Worm (Caenorhabditis elegans) whole organism, L4 larva: ENCODE results near the gene phf-31.

ENCODE experiments used
- F10B5.3 ChIP-seq: sonication (generic microtip); optimal IDR thresholded peaks from 2 replicates; lab custom pipeline; 2016; ENCODE audit warnings: mild to moderate bottlenecking, missing genetic modification characterization, missing compliant biosample characterization
- F26F4.8 ChIP-seq: fragments of 200-800 bp; sonication (Bioruptor generic); conservative IDR thresholded peaks from 2 replicates; pipeline ENCODE4 v1.3.6; 2022; ENCODE audit warnings: missing genetic modification characterization, missing compliant biosample characterization
- F44E2.7 ChIP-seq: fragments of 200-800 bp; sonication (Bioruptor generic); IDR thresholded peaks from 2 replicates; pipeline ENCODE4 v2.1.2; 2022; ENCODE audit warnings: missing genetic modification characterization, missing compliant biosample characterization
- F49E8.2 ChIP-seq: sonication (generic microtip); optimal IDR thresholded peaks from 2 replicates; lab custom pipeline; 2016; ENCODE audit warnings: missing compliant biosample characterization, mild to moderate bottlenecking, missing genetic modification characterization, borderline replicate concordance
- T20F7.1 ChIP-seq: fragments of 200-800 bp; sonication (Bioruptor generic); optimal IDR thresholded peaks from 2 replicates; lab custom pipeline; 2018; ENCODE audit warnings: mild to moderate bottlenecking, missing genetic modification characterization, missing compliant biosample characterization
- Y105C5A.15 ChIP-seq: fragments of 200-800 bp; sonication (Bioruptor generic); IDR thresholded peaks from 2 replicates; pipeline ENCODE4 v1.3.6; 2022; ENCODE audit warnings: missing genetic modification characterization, missing compliant biosample characterization
- Y5F2A.4 ChIP-seq: fragments of 200-800 bp; sonication (Bioruptor generic); optimal IDR thresholded peaks from 2 replicates; lab custom pipeline; 2018; ENCODE audit warnings: mild to moderate bottlenecking, missing genetic modification characterization, missing compliant biosample characterization
- ZK546.5 ChIP-seq, 2 experiments: sonication (generic microtip); optimal IDR thresholded peaks; 2 replicates each; lab custom pipeline; 2017; ENCODE audit warnings: missing biosample characterization in 2 of 2, missing genetic modification characterization in 2 of 2
- aly-2 ChIP-seq: sonication (generic microtip); optimal IDR thresholded peaks from 2 replicates; lab custom pipeline; 2018; ENCODE audit warnings: missing biosample characterization, missing genetic modification characterization
- attf-4 ChIP-seq: sonication (generic microtip); optimal IDR thresholded peaks from 3 replicates; lab custom pipeline; 2017; ENCODE audit warnings: missing biosample characterization, missing genetic modification characterization
- ceh-20 ChIP-seq: fragments of 200-800 bp; sonication (Bioruptor generic); IDR thresholded peaks from 2 replicates; pipeline ENCODE4 v1.3.6; 2022; ENCODE audit warnings: missing genetic modification reagents, missing genetic modification characterization, missing compliant biosample characterization
- ceh-28 ChIP-seq: fragments of 150-350 bp; optimal IDR thresholded peaks from 2 replicates; lab custom pipeline; 2014; ENCODE audit warnings: missing biosample characterization, missing genetic modification reagents, missing genetic modification characterization
- ceh-62 ChIP-seq: sonication (generic microtip); optimal IDR thresholded peaks from 2 replicates; lab custom pipeline; 2017; ENCODE audit warnings: missing biosample characterization, missing genetic modification characterization
- ces-1 ChIP-seq: fragments of 150-350 bp; sonication (generic microtip); optimal IDR thresholded peaks from 4 replicates; lab custom pipeline; 2014; ENCODE audit warnings: missing biosample characterization, missing genetic modification reagents, missing genetic modification characterization
- cey-2 ChIP-seq: sonication (generic microtip); optimal IDR thresholded peaks from 3 replicates; lab custom pipeline; 2017; ENCODE audit warnings: missing genetic modification characterization, mild to moderate bottlenecking, missing compliant biosample characterization, antibody characterized with exemption, borderline replicate concordance; ENCODE audit not compliant: insufficient read depth
- ctbp-1 ChIP-seq: fragments of 200-800 bp; sonication (Bioruptor generic); IDR thresholded peaks from 2 replicates; pipeline ENCODE4 v1.3.6; 2022; ENCODE audit warnings: missing genetic modification reagents, missing genetic modification characterization, missing compliant biosample characterization
- daf-12 ChIP-seq: fragments of 150-350 bp; optimal IDR thresholded peaks from 2 replicates; lab custom pipeline; 2014; ENCODE audit warnings: missing biosample characterization, missing genetic modification reagents, missing genetic modification characterization
- daf-8 ChIP-seq: fragments of 200-800 bp; sonication (Bioruptor generic); IDR thresholded peaks from 2 replicates; pipeline ENCODE4 v1.3.6; 2022; ENCODE audit warnings: missing genetic modification characterization, missing compliant biosample characterization
- dmd-9 ChIP-seq: fragments of 200-800 bp; sonication (Bioruptor generic); IDR thresholded peaks from 2 replicates; pipeline ENCODE4 v1.3.6; 2022; ENCODE audit warnings: missing genetic modification reagents, missing genetic modification characterization, missing compliant biosample characterization
- dve-1 ChIP-seq: sonication (generic microtip); optimal IDR thresholded peaks from 2 replicates; lab custom pipeline; 2017; ENCODE audit warnings: antibody characterized with exemption, mild to moderate bottlenecking, missing genetic modification characterization, missing compliant biosample characterization; ENCODE audit not compliant: insufficient read depth
- egl-43 ChIP-seq: fragments of 200-800 bp; sonication (Bioruptor generic); IDR thresholded peaks from 2 replicates; pipeline ENCODE4 v1.3.6; 2022; ENCODE audit warnings: missing genetic modification reagents, missing genetic modification characterization, missing compliant biosample characterization
- fos-1 ChIP-seq: fragments of 150-350 bp; optimal IDR thresholded peaks from 2 replicates; lab custom pipeline; 2014; ENCODE audit warnings: missing biosample characterization, missing genetic modification characterization
- gei-8 ChIP-seq: fragments of 200-800 bp; sonication (Bioruptor generic); optimal IDR thresholded peaks from 2 replicates; lab custom pipeline; 2018; ENCODE audit warnings: mild to moderate bottlenecking, missing genetic modification characterization, missing compliant biosample characterization
- hlh-30 ChIP-seq: sonication (generic microtip); optimal IDR thresholded peaks from 2 replicates; lab custom pipeline; 2017; ENCODE audit warnings: antibody characterized with exemption, mild to moderate bottlenecking, missing genetic modification characterization, missing compliant biosample characterization; ENCODE audit not compliant: insufficient read depth
- lim-7 ChIP-seq: fragments of 200-800 bp; sonication (Bioruptor generic); IDR thresholded peaks from 2 replicates; pipeline ENCODE4 v1.3.6; 2022; ENCODE audit warnings: missing genetic modification characterization, missing compliant biosample characterization
- lin-1 ChIP-seq: fragments of 200-800 bp; sonication (Bioruptor generic); IDR thresholded peaks from 2 replicates; pipeline ENCODE4 v1.3.6; 2022; ENCODE audit warnings: missing genetic modification reagents, missing genetic modification characterization, missing compliant biosample characterization
- lin-38 ChIP-seq: fragments of 200-800 bp; sonication (Bioruptor generic); IDR thresholded peaks from 2 replicates; pipeline ENCODE4 v1.3.6; 2022; ENCODE audit warnings: missing genetic modification reagents, missing genetic modification characterization, missing compliant biosample characterization
- lsy-2 ChIP-seq, 2 experiments: fragments of 150-350 bp in 1 of 2; sonication (generic microtip) in 1 of 2; optimal IDR thresholded peaks; 2 replicates each; lab custom pipeline; 2014 to 2017; ENCODE audit warnings: missing biosample characterization in 2 of 2, missing genetic modification characterization in 2 of 2
- mep-1 ChIP-seq: fragments of 150-350 bp; sonication (generic microtip); optimal IDR thresholded peaks from 3 replicates; lab custom pipeline; 2014; ENCODE audit warnings: missing biosample characterization, missing genetic modification characterization
- mes-2 ChIP-seq: sonication (generic microtip); optimal IDR thresholded peaks from 2 replicates; lab custom pipeline; 2016; ENCODE audit warnings: missing genotype, mild to moderate bottlenecking, missing genetic modification characterization, missing compliant biosample characterization; ENCODE audit not compliant: poor library complexity, severe bottlenecking
- mxl-3 ChIP-seq: fragments of 200-800 bp; sonication (Bioruptor generic); optimal IDR thresholded peaks from 2 replicates; lab custom pipeline; 2018; ENCODE audit warnings: mild to moderate bottlenecking, missing genetic modification characterization, missing compliant biosample characterization
- nhr-11 ChIP-seq: fragments of 150-350 bp; optimal IDR thresholded peaks from 2 replicates; lab custom pipeline; 2014; ENCODE audit warnings: missing biosample characterization, missing genetic modification characterization
- nhr-111 ChIP-seq: fragments of 200-800 bp; sonication (Bioruptor generic); optimal IDR thresholded peaks from 2 replicates; lab custom pipeline; 2018; ENCODE audit warnings: mild to moderate bottlenecking, missing genetic modification characterization, missing compliant biosample characterization
- nhr-25 ChIP-seq: sonication (generic microtip); optimal IDR thresholded peaks from 2 replicates; lab custom pipeline; 2017; ENCODE audit warnings: missing genetic modification characterization, mild to moderate bottlenecking, missing compliant biosample characterization, antibody characterized with exemption, moderate library complexity, borderline replicate concordance; ENCODE audit not compliant: insufficient read depth
- nhr-41 ChIP-seq: fragments of 200-800 bp; sonication (Bioruptor generic); IDR thresholded peaks from 2 replicates; pipeline ENCODE4 v1.3.6; 2022; ENCODE audit warnings: missing genetic modification reagents, missing genetic modification characterization, missing compliant biosample characterization
- nhr-76 ChIP-seq: fragments of 150-350 bp; optimal IDR thresholded peaks from 2 replicates; lab custom pipeline; 2014; ENCODE audit warnings: missing biosample characterization, missing genetic modification characterization
- nhr-77 ChIP-seq: fragments of 150-350 bp; optimal IDR thresholded peaks from 2 replicates; lab custom pipeline; 2014; ENCODE audit warnings: missing biosample characterization, missing genetic modification characterization
- skn-1 ChIP-seq: fragments of 150-350 bp; optimal IDR thresholded peaks from 2 replicates; lab custom pipeline; 2014; ENCODE audit warnings: missing biosample characterization, missing genetic modification characterization
- snpc-4 ChIP-seq: fragments of 150-350 bp; optimal IDR thresholded peaks from 2 replicates; lab custom pipeline; 2014; ENCODE audit warnings: missing biosample characterization, missing genetic modification characterization
- spr-1 ChIP-seq: sonication (generic microtip); optimal IDR thresholded peaks from 2 replicates; lab custom pipeline; 2016; ENCODE audit warnings: mild to moderate bottlenecking, missing genetic modification characterization, missing compliant biosample characterization
- tra-1 ChIP-seq: fragments of 200-800 bp; sonication (Bioruptor generic); IDR thresholded peaks from 2 replicates; pipeline ENCODE4 v1.3.6; 2022; ENCODE audit warnings: missing genetic modification reagents, missing genetic modification characterization, missing compliant biosample characterization
- unc-39 ChIP-seq: sonication (generic microtip); optimal IDR thresholded peaks from 2 replicates; lab custom pipeline; 2017; ENCODE audit warnings: missing biosample characterization, missing genetic modification characterization
- unc-62 ChIP-seq, 3 experiments: fragments of 150-350 bp in 1 of 3; sonication (generic microtip); optimal IDR thresholded peaks in 2 of 3; peaks in 1 of 3; 1 replicate in 1 of 3; 2 replicates in 2 of 3; lab custom pipeline; 2014 to 2017; ENCODE audit warnings: missing biosample characterization in 3 of 3, missing genetic modification characterization in 3 of 3, missing genetic modification reagents in 3 of 3, missing genotype in 1 of 3
- zfp-3 ChIP-seq: fragments of 200-800 bp; sonication (Bioruptor generic); conservative IDR thresholded peaks from 2 replicates; pipeline ENCODE4 v1.3.6; 2022; ENCODE audit warnings: missing genetic modification reagents, missing genetic modification characterization, missing compliant biosample characterization
- ztf-7 ChIP-seq: fragments of 150-350 bp; optimal IDR thresholded peaks from 2 replicates; lab custom pipeline; 2014; ENCODE audit warnings: missing biosample characterization, missing genetic modification characterization

phf-31 gene

ce11 chrX:10681698-10682097 is at the start of gene phf-31:
Gene phf-31, plus strand, starts transcription at chrX:10681998.
- TF ChIP-seq lim-7 (GFP tag; lab: Robert Waterston, UW) (no peak), T20F7.1 (GFP tag; lab: Kevin White, UChicago) (no peak), zfp-3 (GFP tag; lab: Robert Waterston, UW) (no peak), lin-1 (GFP tag; lab: Robert Waterston, UW) (no peak), unc-39 (tag; lab: Kevin White, UChicago) (no peak), ceh-20 (GFP tag; lab: Robert Waterston, UW) (no peak), hlh-30 (no peak), cey-2 (no peak), gei-8 (GFP tag; lab: Kevin White, UChicago) (no peak), Y5F2A.4 (no peak), fos-1 (tag; lab: Kevin White, UChicago) (no peak), nhr-77 (no peak), ztf-7 (tag; lab: Kevin White, UChicago) (no peak), nhr-76 (tag; lab: Kevin White, UChicago) (no peak), ces-1 (GFP tag; lab: Kevin White, UChicago) (no peak)

DNA sequence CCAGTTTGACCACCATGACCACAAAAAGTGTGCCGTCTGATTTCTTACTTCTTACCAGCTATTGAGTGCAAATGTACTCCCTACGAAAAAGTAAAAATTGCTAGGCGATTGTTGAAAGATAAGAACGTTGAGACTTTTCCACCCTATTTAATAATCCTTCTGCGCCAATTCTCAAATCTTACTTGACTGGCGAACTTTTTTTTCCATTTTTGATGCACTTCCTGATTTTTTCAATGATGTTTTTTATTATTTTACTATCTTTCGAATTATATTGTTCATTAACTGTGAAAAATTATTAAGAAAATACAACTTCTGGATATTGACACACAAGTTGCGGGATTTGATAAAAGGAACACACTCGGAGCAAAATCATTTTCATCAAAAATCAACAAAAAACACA is 46.2 kb upstream of the phf-31 start, which contains the start of gene daf-12:
Gene daf-12 (plus strand): TSS at position 301 of the 400 bp plus-strand sequence.
- TF ChIP-seq lim-7 (GFP tag; lab: Robert Waterston, UW) (no peak), ceh-28 (no peak), F26F4.8 (GFP tag; lab: Robert Waterston, UW) (no peak), dmd-9 (GFP tag; lab: Robert Waterston, UW) (no peak), nhr-41 (GFP tag; lab: Robert Waterston, UW) (no peak), mep-1 (tag; lab: Kevin White, UChicago) (no peak), lin-1 (GFP tag; lab: Robert Waterston, UW) (no peak), lin-38 (GFP tag; lab: Robert Waterston, UW) (no peak), snpc-4 (tag; lab: Kevin White, UChicago) (no peak), daf-8 (GFP tag; lab: Robert Waterston, UW) (no peak), tra-1 (GFP tag; lab: Robert Waterston, UW) (no peak), ZK546.5 (tag; optimal IDR thresholded peaks at IDR 0.05; lab: Kevin White, UChicago) (no peak), ceh-62 (tag; lab: Kevin White, UChicago) (no peak), attf-4 (tag; lab: Kevin White, UChicago) (no peak)

- TF ChIP-seq egl-43 (peak; percentile 76; the same call in 1 of the 2 replicates), Y105C5A.15 (GFP tag; lab: Robert Waterston, UW) (no peak), nhr-11 (peak; percentile 36), aly-2 (tag; lab: Kevin White, UChicago) (no peak), mes-2 (peak; percentile 55), nhr-111 (GFP tag; lab: Kevin White, UChicago) (no peak), mxl-3 (peak; percentile 85), dve-1 (peak; percentile 90), spr-1 (peak; percentile 76), unc-62 (GFP tag; optimal IDR thresholded peaks at IDR 0.05 in 1 of 2; lab: Kevin White, UChicago) (peak in 1 of 2 experiments; percentile 99), unc-62 (tag; optimal IDR thresholded peaks at IDR 0.05; lab: Kevin White, UChicago) (no peak), attf-4 (tag; lab: Kevin White, UChicago) (no peak), gei-8 (GFP tag; lab: Kevin White, UChicago) (peak; percentile 39), F49E8.2 (no peak), lsy-2 (tag; optimal IDR thresholded peaks at IDR 0.05; lab: Kevin White, UChicago) (peak; percentile 12 to 63), F10B5.3 (no peak), daf-12 (tag; lab: Kevin White, UChicago) (no peak), F44E2.7 (0 out of 2 replicates have a peak, but pooled peaks have one; percentile 37), skn-1 (tag; lab: Kevin White, UChicago) (no peak), nhr-25 (tag; lab: Kevin White, UChicago) (peak; percentile 22), ctbp-1 (GFP tag; lab: Robert Waterston, UW) (peak; percentile 88)
These were observed 44.5 kb upstream of the phf-31 start for ce11 chrX:10637048-10637928.
